Fruit fly (Drosophila melanogaster) whole organism, prepupa: ENCODE results near the gene Tbh.

ENCODE experiments used
- Blimp-1 ChIP-seq: fragments of 200-800 bp; sonication (Bioruptor generic); optimal IDR thresholded peaks from 3 replicates; lab custom pipeline; 2017; ENCODE audit warnings: missing biosample characterization, missing genetic modification characterization, mild to moderate bottlenecking, moderate library complexity, missing genetic modification reagents
- CG10631 ChIP-seq: fragments of 200-800 bp; sonication (Bioruptor generic); optimal IDR thresholded peaks from 2 replicates; lab custom pipeline; 2016; ENCODE audit warnings: missing biosample characterization, missing genetic modification characterization
- CG10669 ChIP-seq: fragments of 200-800 bp; sonication (Bioruptor generic); optimal IDR thresholded peaks from 3 replicates; lab custom pipeline; 2018; ENCODE audit warnings: missing biosample characterization, mild to moderate bottlenecking, missing genetic modification characterization, moderate library complexity
- CG11294 ChIP-seq: fragments of 200-800 bp; sonication (Bioruptor generic); IDR thresholded peaks from 2 replicates; pipeline ENCODE4 v1.3.6; 2022; ENCODE audit warnings: missing biosample characterization, missing genetic modification characterization
- CG11762 ChIP-seq: fragments of 200-800 bp; sonication (Bioruptor generic); optimal IDR thresholded peaks from 3 replicates; lab custom pipeline; 2016; ENCODE audit warnings: missing biosample characterization, missing genetic modification characterization; ENCODE audit not compliant: insufficient read depth
- CG11902 ChIP-seq: fragments of 200-800 bp; sonication (Bioruptor generic); optimal IDR thresholded peaks from 3 replicates; lab custom pipeline; 2016; ENCODE audit warnings: missing biosample characterization, missing genetic modification characterization
- CG15336 ChIP-seq: fragments of 200-800 bp; sonication (Bioruptor generic); IDR thresholded peaks from 2 replicates; pipeline ENCODE4 v1.3.6; 2022; ENCODE audit warnings: missing biosample characterization, missing genetic modification characterization
- CG1621 ChIP-seq: fragments of 200-800 bp; sonication (Bioruptor generic); optimal IDR thresholded peaks from 3 replicates; lab custom pipeline; 2018; ENCODE audit warnings: missing biosample characterization, mild to moderate bottlenecking, missing genetic modification characterization
- CG16779 ChIP-seq: fragments of 200-800 bp; sonication (Bioruptor generic); optimal IDR thresholded peaks from 3 replicates; lab custom pipeline; 2017; ENCODE audit warnings: missing biosample characterization, mild to moderate bottlenecking, missing genetic modification characterization
- CG31627 ChIP-seq: fragments of 200-800 bp; sonication (Bioruptor generic); optimal IDR thresholded peaks from 3 replicates; lab custom pipeline; 2016; ENCODE audit warnings: missing biosample characterization, missing genetic modification characterization
- CG34406 ChIP-seq: fragments of 200-800 bp; sonication (Bioruptor generic); optimal IDR thresholded peaks from 3 replicates; lab custom pipeline; 2016; ENCODE audit warnings: missing biosample characterization, missing genetic modification characterization
- CG3919 ChIP-seq: fragments of 200-800 bp; sonication (Bioruptor generic); optimal IDR thresholded peaks from 3 replicates; lab custom pipeline; 2016; ENCODE audit warnings: missing biosample characterization, missing genetic modification characterization
- CG4318 ChIP-seq: fragments of 200-800 bp; sonication (Bioruptor generic); optimal IDR thresholded peaks from 3 replicates; lab custom pipeline; 2017; ENCODE audit warnings: missing biosample characterization, mild to moderate bottlenecking, missing genetic modification characterization
- CG6163 ChIP-seq: fragments of 200-800 bp; sonication (Bioruptor generic); IDR thresholded peaks from 3 replicates; pipeline ENCODE4 v1.3.6; 2022; ENCODE audit warnings: missing biosample characterization, missing genetic modification characterization
- CG6276 ChIP-seq: fragments of 200-800 bp; sonication (Bioruptor generic); optimal IDR thresholded peaks from 2 replicates; lab custom pipeline; 2017; ENCODE audit warnings: missing biosample characterization, mild to moderate bottlenecking, missing genetic modification characterization
- CG6808 ChIP-seq: fragments of 200-800 bp; sonication (Bioruptor generic); optimal IDR thresholded peaks from 3 replicates; lab custom pipeline; 2017; ENCODE audit warnings: missing biosample characterization, missing genetic modification characterization, mild to moderate bottlenecking, moderate library complexity, missing genetic modification reagents
- CG6854 ChIP-seq: fragments of 200-800 bp; sonication (Bioruptor generic); optimal IDR thresholded peaks from 2 replicates; lab custom pipeline; 2017; ENCODE audit warnings: missing biosample characterization, mild to moderate bottlenecking, missing genetic modification characterization
- CG7368 ChIP-seq: fragments of 200-800 bp; sonication (Bioruptor generic); optimal IDR thresholded peaks from 3 replicates; lab custom pipeline; 2016; ENCODE audit warnings: missing biosample characterization, missing genetic modification characterization
- CG8119 ChIP-seq: fragments of 200-800 bp; sonication (Bioruptor generic); IDR thresholded peaks from 3 replicates; pipeline ENCODE4 v1.3.6; 2022; ENCODE audit warnings: missing biosample characterization, missing genetic modification characterization
- CG8319 ChIP-seq: fragments of 200-800 bp; sonication (Bioruptor generic); optimal IDR thresholded peaks from 3 replicates; lab custom pipeline; 2016; ENCODE audit warnings: missing biosample characterization, missing genetic modification characterization
- CG8632 ChIP-seq: fragments of 200-800 bp; sonication (Bioruptor generic); optimal IDR thresholded peaks from 3 replicates; lab custom pipeline; 2016; ENCODE audit warnings: missing biosample characterization, missing genetic modification characterization
- CG9139 ChIP-seq: fragments of 200-800 bp; sonication (Bioruptor generic); optimal IDR thresholded peaks from 3 replicates; lab custom pipeline; 2017; ENCODE audit warnings: missing biosample characterization, mild to moderate bottlenecking, missing genetic modification characterization
- Eip75B ChIP-seq: fragments of 200-800 bp; sonication (Bioruptor generic); optimal IDR thresholded peaks from 3 replicates; lab custom pipeline; 2016; ENCODE audit warnings: missing biosample characterization, missing genetic modification characterization
- Eip78C ChIP-seq: fragments of 200-800 bp; sonication (Bioruptor generic); peaks from one replicate; lab custom pipeline; 2016; ENCODE audit warnings: missing biosample characterization, missing genetic modification characterization
- Eip93F ChIP-seq: fragments of 200-800 bp; sonication (Bioruptor generic); optimal IDR thresholded peaks from 2 replicates; lab custom pipeline; 2016; ENCODE audit warnings: missing biosample characterization, mild to moderate bottlenecking, missing genetic modification characterization
- Ets21C ChIP-seq: fragments of 200-800 bp; sonication (Bioruptor generic); optimal IDR thresholded peaks from 3 replicates; lab custom pipeline; 2016; ENCODE audit warnings: missing biosample characterization, missing genetic modification characterization
- Ets96B ChIP-seq: fragments of 200-800 bp; optimal IDR thresholded peaks from 2 replicates; lab custom pipeline; 2019; ENCODE audit warnings: missing biosample characterization, mild to moderate bottlenecking, missing genetic modification characterization, moderate library complexity
- Gug ChIP-seq: fragments of 200-800 bp; sonication (Bioruptor generic); IDR thresholded peaks from 2 replicates; pipeline ENCODE4 v1.3.6; 2022; ENCODE audit warnings: missing biosample characterization, missing genetic modification characterization
- Hr38 ChIP-seq: sonication (Bioruptor generic); optimal IDR thresholded peaks from 2 replicates; lab custom pipeline; 2016; ENCODE audit warnings: missing biosample characterization, missing genetic modification characterization
- Hr39 ChIP-seq: fragments of 200-800 bp; sonication (Bioruptor generic); optimal IDR thresholded peaks from 2 replicates; lab custom pipeline; 2016; ENCODE audit warnings: missing biosample characterization, missing genetic modification characterization
- Hr4 ChIP-seq: fragments of 200-800 bp; sonication (Bioruptor generic); optimal IDR thresholded peaks from 3 replicates; lab custom pipeline; 2016; ENCODE audit warnings: missing biosample characterization, missing genetic modification characterization
- Lpt ChIP-seq: fragments of 200-800 bp; sonication (Bioruptor generic); optimal IDR thresholded peaks from 3 replicates; lab custom pipeline; 2016; ENCODE audit warnings: missing biosample characterization, missing genetic modification characterization
- Met ChIP-seq: fragments of 200-800 bp; sonication (Bioruptor generic); optimal IDR thresholded peaks from 3 replicates; lab custom pipeline; 2016; ENCODE audit warnings: missing biosample characterization, missing genetic modification characterization
- OdsH ChIP-seq: fragments of 200-800 bp; sonication (Bioruptor generic); optimal IDR thresholded peaks from 3 replicates; lab custom pipeline; 2016; ENCODE audit warnings: missing biosample characterization, missing genetic modification characterization
- Smox ChIP-seq: fragments of 200-800 bp; sonication (Bioruptor generic); optimal IDR thresholded peaks from 3 replicates; lab custom pipeline; 2016; ENCODE audit warnings: missing biosample characterization, missing genetic modification characterization
- Sox102F ChIP-seq: fragments of 200-800 bp; sonication (Bioruptor generic); optimal IDR thresholded peaks from 2 replicates; lab custom pipeline; 2016; ENCODE audit warnings: missing biosample characterization, mild to moderate bottlenecking, missing genetic modification characterization
- Sox14 ChIP-seq: fragments of 200-800 bp; sonication (Bioruptor generic); optimal IDR thresholded peaks from 3 replicates; lab custom pipeline; 2016; ENCODE audit warnings: missing biosample characterization, missing genetic modification characterization
- achi ChIP-seq: fragments of 200-800 bp; sonication (Bioruptor generic); optimal IDR thresholded peaks from 3 replicates; lab custom pipeline; 2016; ENCODE audit warnings: missing biosample characterization, missing genetic modification characterization
- dac ChIP-seq: fragments of 200-800 bp; sonication (Bioruptor generic); optimal IDR thresholded peaks from 2 replicates; lab custom pipeline; 2017; ENCODE audit warnings: missing biosample characterization, mild to moderate bottlenecking, missing genetic modification characterization
- eg ChIP-seq: fragments of 200-800 bp; sonication (Bioruptor generic); IDR thresholded peaks from 3 replicates; pipeline ENCODE4 v1.3.6; 2022; ENCODE audit warnings: missing biosample characterization, missing genetic modification characterization
- fd59A ChIP-seq: fragments of 200-800 bp; sonication (Bioruptor generic); optimal IDR thresholded peaks from 2 replicates; lab custom pipeline; 2017; ENCODE audit warnings: missing biosample characterization, mild to moderate bottlenecking, missing genetic modification characterization, missing genetic modification reagents
- fd85E ChIP-seq: fragments of 200-800 bp; sonication (Bioruptor generic); optimal IDR thresholded peaks from 3 replicates; lab custom pipeline; 2016; ENCODE audit warnings: missing biosample characterization, missing genetic modification characterization
- fkh ChIP-seq: fragments of 200-800 bp; sonication (Bioruptor generic); optimal IDR thresholded peaks from 3 replicates; lab custom pipeline; 2017; ENCODE audit warnings: missing biosample characterization, mild to moderate bottlenecking, missing genetic modification characterization, moderate library complexity
- lz ChIP-seq: fragments of 200-800 bp; sonication (Bioruptor generic); optimal IDR thresholded peaks from 3 replicates; lab custom pipeline; 2016; ENCODE audit warnings: missing biosample characterization, missing genetic modification characterization
- net ChIP-seq: fragments of 200-800 bp; sonication (Bioruptor generic); optimal IDR thresholded peaks from 3 replicates; lab custom pipeline; 2016; ENCODE audit warnings: missing biosample characterization, missing genetic modification characterization
- pdm3 ChIP-seq: fragments of 200-800 bp; sonication (Bioruptor generic); optimal IDR thresholded peaks from 3 replicates; lab custom pipeline; 2016; ENCODE audit warnings: missing biosample characterization, missing genetic modification characterization
- salr ChIP-seq, 2 experiments: fragments of 200-800 bp; sonication (Bioruptor generic); optimal IDR thresholded peaks; 3 replicates each; lab custom pipeline; 2016 to 2018; ENCODE audit warnings: missing biosample characterization in 2 of 2, missing genetic modification characterization in 2 of 2, mild to moderate bottlenecking in 1 of 2
- spab ChIP-seq: fragments of 200-800 bp; sonication (Bioruptor generic); optimal IDR thresholded peaks from 2 replicates; lab custom pipeline; 2017; ENCODE audit warnings: missing biosample characterization, mild to moderate bottlenecking, missing genetic modification characterization, missing genetic modification reagents
- ss ChIP-seq, 2 experiments: fragments of 200-800 bp; sonication (Bioruptor generic); optimal IDR thresholded peaks; 2 replicates in 1 of 2; 3 replicates in 1 of 2; lab custom pipeline; 2017 to 2018; ENCODE audit warnings: mild to moderate bottlenecking in 2 of 2, missing biosample characterization in 2 of 2, missing genetic modification characterization in 2 of 2, moderate library complexity in 1 of 2
- svp ChIP-seq: fragments of 200-800 bp; sonication (Bioruptor generic); peaks from one replicate; lab custom pipeline; 2016; ENCODE audit warnings: missing biosample characterization, missing genetic modification characterization
- vri ChIP-seq: fragments of 200-800 bp; sonication (Bioruptor generic); optimal IDR thresholded peaks from 3 replicates; lab custom pipeline; 2016; ENCODE audit warnings: missing biosample characterization, mild to moderate bottlenecking, missing genetic modification characterization

The Tbh gene

dm6 chrX:7976976-7977834 lies 18.3 kb upstream of the Tbh start:
- no peak for TF ChIP-seq net (GFP tag; lab: Kevin White, UChicago)
- no peak for TF ChIP-seq CG9139
- TF ChIP-seq Eip75B (GFP tag; lab: Kevin White, UChicago) = peak; percentile 3
- no peak for TF ChIP-seq CG3919
- no peak for TF ChIP-seq Blimp-1 (GFP tag; lab: Kevin White, UChicago)
- no peak for TF ChIP-seq CG11902 (GFP tag; lab: Kevin White, UChicago)
- no peak for TF ChIP-seq Met (GFP tag; lab: Kevin White, UChicago)
- peak; percentile 9 for TF ChIP-seq achi
- no peak for TF ChIP-seq vri
- TF ChIP-seq Ets96B (tag; lab: Kevin White, UChicago) = peak; percentile 2
- no peak for TF ChIP-seq Lpt (GFP tag; lab: Kevin White, UChicago)
- no peak for TF ChIP-seq CG6854
- TF ChIP-seq CG6163 (GFP tag; lab: Robert Waterston, UW) = no peak
- no peak for TF ChIP-seq dac (GFP tag; lab: Kevin White, UChicago)
- TF ChIP-seq Eip93F (GFP tag; lab: Kevin White, UChicago) = no peak
- 0 out of 3 replicates have a peak, but pooled peaks have one; percentile 31 for TF ChIP-seq eg (GFP tag; lab: Robert Waterston, UW)
- TF ChIP-seq fkh = no peak
- peak; percentile 2 for TF ChIP-seq Sox102F (GFP tag; lab: Kevin White, UChicago)
- no peak for TF ChIP-seq CG6808 (GFP tag; lab: Kevin White, UChicago)
- TF ChIP-seq fd59A (GFP tag; lab: Kevin White, UChicago) = no peak
- no peak for TF ChIP-seq CG6276 (GFP tag; lab: Kevin White, UChicago)
- TF ChIP-seq CG16779 (tag; lab: Kevin White, UChicago) = no peak
- TF ChIP-seq salr (GFP tag; optimal IDR thresholded peaks at IDR 0.05; lab: Kevin White, UChicago) = no peak
- no peak for TF ChIP-seq CG8119 (GFP tag; lab: Robert Waterston, UW)
- no peak for TF ChIP-seq CG34406 (GFP tag; lab: Kevin White, UChicago)
- TF ChIP-seq CG31627 = no peak
- no peak for TF ChIP-seq CG8319 (GFP tag; lab: Kevin White, UChicago)
- peak; percentile 3 for TF ChIP-seq CG4318
- no peak for TF ChIP-seq CG8632 (GFP tag; lab: Kevin White, UChicago)
- no peak for TF ChIP-seq CG15336 (GFP tag; lab: Robert Waterston, UW)
- no peak for TF ChIP-seq Smox (GFP tag; lab: Kevin White, UChicago)
- TF ChIP-seq spab (GFP tag; lab: Kevin White, UChicago) = no peak
- peak; percentile 13 to 83 for TF ChIP-seq ss (GFP tag; optimal IDR thresholded peaks at IDR 0.05; lab: Kevin White, UChicago)
- no peak for TF ChIP-seq fd85E (GFP tag; lab: Kevin White, UChicago)
- TF ChIP-seq Gug (GFP tag; lab: Robert Waterston, UW) = 0 out of 2 replicates have a peak, but pooled peaks have one; percentile 9
- no peak for TF ChIP-seq CG1621
- TF ChIP-seq svp (GFP tag; lab: Kevin White, UChicago) = no peak
- TF ChIP-seq Ets21C = no peak
- TF ChIP-seq Hr4 (GFP tag; lab: Kevin White, UChicago) = no peak
- TF ChIP-seq CG11762 (GFP tag; lab: Kevin White, UChicago) = no peak
- TF ChIP-seq CG10669 (GFP tag; lab: Kevin White, UChicago) = no peak
- no peak for TF ChIP-seq CG11294 (GFP tag; lab: Robert Waterston, UW)
- peak; percentile 10 for TF ChIP-seq OdsH (GFP tag; lab: Kevin White, UChicago)
- TF ChIP-seq Hr38 (GFP tag; lab: Kevin White, UChicago) = no peak
- no peak for TF ChIP-seq lz (GFP tag; lab: Kevin White, UChicago)
- no peak for TF ChIP-seq Hr39 (GFP tag; lab: Kevin White, UChicago)
- TF ChIP-seq CG10631 (GFP tag; lab: Kevin White, UChicago) = peak; percentile 28
- peak; percentile 9 for TF ChIP-seq pdm3 (GFP tag; lab: Kevin White, UChicago)
- TF ChIP-seq Sox14 (GFP tag; lab: Kevin White, UChicago) = no peak
- peak; percentile 67 for TF ChIP-seq Eip78C
- TF ChIP-seq CG7368 = no peak
